Worm (Caenorhabditis elegans): ENCODE results near the gene ptp-8.

The ptp-8 gene

DNA sequence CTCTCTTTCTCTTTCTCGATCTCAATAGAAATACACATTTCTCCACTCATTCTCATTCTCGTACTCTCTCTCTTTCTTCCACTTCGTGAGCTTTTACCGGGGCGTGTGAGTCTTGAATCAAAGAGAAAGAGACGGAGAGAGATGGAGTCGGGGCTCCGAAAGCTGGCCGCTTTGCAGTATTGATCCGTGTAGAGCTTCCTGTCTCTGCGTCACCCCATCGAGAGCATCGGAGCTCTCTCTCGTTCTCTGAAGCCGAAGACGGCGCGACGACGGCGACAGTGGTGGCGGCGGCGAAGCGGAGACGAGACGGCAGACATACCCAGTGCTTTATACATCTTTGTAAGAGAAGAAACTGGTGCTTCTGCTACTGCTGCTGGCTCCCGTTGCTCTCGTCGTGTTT lies 20.2 kb downstream of the ptp-8 start (continued):
- TF ChIP-seq hif-1 (tag; optimal IDR thresholded peaks at IDR 0.05) (peak in 1 of 2 experiments; percentile 65), fos-1 (tag; optimal IDR thresholded peaks at IDR 0.05) (no peak), nhr-48 (tag; optimal IDR thresholded peaks at IDR 0.05) (no peak)

DNA sequence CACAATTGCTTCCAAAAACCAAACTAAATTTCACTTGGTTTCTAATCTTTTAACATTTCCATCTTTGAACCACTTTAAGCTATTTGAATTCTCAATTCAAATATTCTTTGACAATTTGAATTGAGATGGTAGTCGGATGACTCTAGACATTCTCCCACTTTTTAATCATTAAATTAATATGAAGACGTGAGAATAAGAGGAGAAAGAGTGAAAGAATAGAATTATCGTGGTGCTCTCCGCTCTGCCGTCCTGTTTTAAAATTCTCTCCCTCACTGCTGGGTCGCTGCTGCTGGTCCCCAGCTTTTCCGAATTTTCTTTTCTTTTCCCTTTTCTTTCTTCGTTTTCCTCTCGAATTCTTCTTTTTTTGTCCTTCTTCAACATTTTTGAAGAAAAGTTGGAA lies 21.6 kb downstream of the ptp-8 start:
- TF ChIP-seq dmd-6 (GFP tag; IDR thresholded peaks at IDR 0.05) (no peak), aha-1 (tag) (peak; percentile 49), nhr-237 (tag; optimal IDR thresholded peaks at IDR 0.05) (no peak), unc-62 (GFP tag; optimal IDR thresholded peaks at IDR 0.05 in 1 of 2) (peak in 1 of 2 experiments; percentile 34), unc-62 (tag; optimal IDR thresholded peaks at IDR 0.05) (no peak)

DNA sequence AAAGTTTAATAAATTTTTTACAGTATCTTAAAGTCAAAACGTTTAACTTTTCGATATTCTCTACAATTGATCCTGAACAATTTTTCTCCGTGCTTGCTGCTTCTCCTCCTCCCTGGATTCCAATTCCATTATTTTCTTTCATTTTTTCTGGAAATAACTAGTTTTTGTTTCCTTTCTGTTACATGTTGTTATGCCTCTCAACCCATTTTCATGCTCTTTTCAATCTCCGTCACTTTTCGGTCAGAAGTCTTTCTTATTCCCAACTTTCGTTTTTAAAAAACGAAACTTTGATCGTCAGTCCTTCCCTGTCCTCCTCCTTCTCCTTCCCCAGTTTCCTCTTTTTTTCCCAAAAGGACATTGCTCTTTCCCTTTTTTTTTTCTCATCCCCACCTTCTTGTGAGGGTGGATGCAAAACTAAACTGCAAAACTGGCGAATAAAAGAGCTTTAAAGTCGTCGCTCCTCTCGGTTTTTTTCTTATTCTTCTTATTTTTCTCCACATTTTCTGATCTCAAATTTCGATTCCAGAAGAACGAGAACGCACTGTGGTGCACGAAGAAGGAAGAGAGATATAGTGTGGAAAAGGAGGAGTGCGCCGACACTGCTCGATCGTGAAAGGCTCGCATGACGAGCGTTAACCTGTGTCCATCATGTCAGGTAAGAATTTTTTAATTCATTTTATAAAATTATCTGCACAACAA lies 23.2 kb downstream of the ptp-8 start, which contains the start of the genes C48A7.16 and egl-19:
C48A7.16 (plus strand) TSS at position 544 of the 699 bp plus-strand sequence.
egl-19 (plus strand) TSS at position 649 of the 699 bp plus-strand sequence.
- TF ChIP-seq skn-1 (tag; optimal IDR thresholded peaks at IDR 0.05) (no peak), unc-39 (tag; optimal IDR thresholded peaks at IDR 0.05) (no peak), dmd-8 (GFP tag; IDR thresholded peaks at IDR 0.05) (no peak), fos-1 (tag; optimal IDR thresholded peaks at IDR 0.05) (no peak)

DNA sequence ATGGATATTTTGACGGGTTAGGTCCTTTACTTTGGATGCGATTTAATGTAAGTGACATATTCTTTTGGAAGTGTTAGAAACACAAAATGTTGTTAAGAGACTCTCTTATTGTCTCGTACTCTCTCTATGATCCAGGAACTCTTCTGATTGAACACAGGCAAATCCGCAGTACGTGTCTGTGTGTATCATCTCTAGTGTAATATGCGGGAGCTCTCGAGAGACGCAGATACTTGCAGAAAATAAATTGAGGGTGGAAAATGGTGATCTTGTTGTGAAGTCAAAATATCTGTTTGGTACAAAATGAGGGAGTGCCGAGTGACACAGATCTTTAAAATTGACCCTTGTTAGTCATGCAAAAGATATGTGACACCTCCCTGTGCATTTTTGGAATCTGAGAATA lies 24.8 kb downstream of the ptp-8 start:
- no peak for TF ChIP-seq nhr-11 (tag; optimal IDR thresholded peaks at IDR 0.05)
- no peak for TF ChIP-seq lin-1 (GFP tag; IDR thresholded peaks at IDR 0.05)
- TF ChIP-seq nhr-28 (tag; optimal IDR thresholded peaks at IDR 0.05), result peak; percentile 31
- no peak for TF ChIP-seq egl-27 (tag; optimal IDR thresholded peaks at IDR 0.05)
- TF ChIP-seq lin-38 (GFP tag; IDR thresholded peaks at IDR 0.05), result no peak

DNA sequence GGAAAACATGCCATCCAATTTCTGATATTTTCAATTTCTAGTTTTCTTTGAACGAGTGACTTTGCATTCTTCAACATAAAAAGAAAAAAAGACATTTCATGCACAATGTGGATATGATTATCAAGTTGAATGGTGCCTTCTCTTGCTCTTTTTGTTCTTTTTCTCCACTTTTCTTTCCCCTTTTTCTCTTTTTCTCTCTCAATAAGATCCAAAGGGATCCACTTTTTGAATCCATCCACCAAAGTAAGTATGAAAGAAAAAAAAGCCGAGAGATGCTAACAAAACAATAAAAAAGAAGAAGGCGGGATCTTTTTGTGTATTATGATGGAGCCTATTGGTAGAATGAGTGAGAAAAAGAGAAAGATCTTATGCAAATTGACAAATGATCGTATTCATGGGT lies 25.4 kb downstream of the ptp-8 start:
- TF ChIP-seq fkh-10 (GFP tag; optimal IDR thresholded peaks at IDR 0.05) (peak; percentile 86), mes-2 (tag; optimal IDR thresholded peaks at IDR 0.05; ENCODE audit: poor library complexity, severe bottlenecking) (no peak), aha-1 (tag) (peak; percentile 1), php-3 (GFP tag; IDR thresholded peaks at IDR 0.05) (no peak)

DNA sequence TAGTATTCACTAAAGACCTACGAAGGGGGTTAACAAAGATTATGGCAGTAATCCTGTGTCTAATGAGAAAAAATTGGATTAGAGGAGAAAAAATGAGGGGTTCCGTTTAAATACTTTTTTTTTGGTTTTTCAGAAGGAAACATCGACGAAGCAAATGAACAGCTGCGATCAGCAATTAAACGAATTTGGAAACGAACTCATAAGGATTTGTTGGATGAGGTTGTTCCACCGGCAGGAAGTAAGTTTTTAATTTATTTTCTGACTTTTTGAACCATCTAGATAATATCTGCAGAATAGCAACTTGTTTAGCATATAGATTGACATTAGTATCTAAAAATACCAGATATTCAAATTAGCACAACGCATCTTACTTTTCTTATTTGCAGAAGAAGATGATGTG lies 31.7 kb downstream of the ptp-8 start:
- TF ChIP-seq F37D6.2 (tag; optimal IDR thresholded peaks at IDR 0.05), result no peak
- TF ChIP-seq aha-1 (tag), result peak; percentile 97

DNA sequence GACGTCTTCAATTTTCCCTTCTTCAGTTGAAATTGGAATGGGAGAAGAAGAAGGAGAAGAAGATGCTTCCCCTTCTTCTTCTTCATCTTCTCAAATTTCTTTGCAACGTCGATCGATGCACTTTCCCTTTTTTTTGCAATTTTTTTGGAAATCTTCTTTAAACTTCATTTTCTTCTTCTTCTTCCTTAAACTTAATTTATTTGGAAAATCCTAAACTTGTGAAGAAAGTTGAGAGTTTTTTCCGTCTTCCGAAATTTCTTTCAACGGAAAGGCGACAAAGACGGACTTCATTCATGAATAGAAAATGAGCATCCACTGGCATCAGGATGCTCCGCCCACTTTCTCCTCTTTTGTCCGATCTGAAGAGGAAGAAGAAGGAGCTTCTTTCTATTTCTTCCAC lies 32.3 kb downstream of the ptp-8 start:
- TF ChIP-seq unc-130 (GFP tag; optimal IDR thresholded peaks at IDR 0.05), result no peak
- TF ChIP-seq egl-27 (tag; optimal IDR thresholded peaks at IDR 0.05), result no peak
- TF ChIP-seq fkh-10 (GFP tag; optimal IDR thresholded peaks at IDR 0.05), result peak; percentile 50
- no peak for TF ChIP-seq Y105C5A.15 (GFP tag; IDR thresholded peaks at IDR 0.05)
- TF ChIP-seq nhr-10 (tag; optimal IDR thresholded peaks at IDR 0.05), result no peak
- peak; percentile 73 for TF ChIP-seq ces-1 (GFP tag; optimal IDR thresholded peaks at IDR 0.05)

DNA sequence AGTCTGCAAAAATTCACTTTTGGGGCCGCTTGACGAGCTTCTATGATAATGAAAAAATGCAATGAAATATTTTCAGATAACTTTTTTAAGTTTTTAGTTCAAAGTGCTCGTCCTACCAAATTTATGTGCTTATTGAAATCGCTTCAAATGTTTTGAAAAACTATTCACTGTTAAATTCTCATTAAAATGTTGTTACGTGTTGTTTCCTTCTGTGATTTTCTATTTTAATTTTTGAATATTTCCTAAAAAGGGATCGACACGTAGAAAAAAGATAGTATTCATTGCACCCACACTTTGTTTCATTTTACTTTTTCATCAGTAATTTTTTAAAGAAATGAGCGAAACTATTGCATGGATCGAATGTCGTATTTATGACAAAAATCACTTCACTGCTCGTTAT lies 37.0 kb downstream of the ptp-8 start, which contains the start of gene B0496.6:
B0496.6 (plus strand) TSS at position 301 of the 400 bp plus-strand sequence.
- no peak for TF ChIP-seq aha-1 (tag)
- TF ChIP-seq lir-3 (tag; optimal IDR thresholded peaks at IDR 0.05), result no peak
- TF ChIP-seq ceh-44 (GFP tag; IDR thresholded peaks at IDR 0.05), result no peak
- no peak for TF ChIP-seq ceh-62 (tag; optimal IDR thresholded peaks at IDR 0.05)
- TF ChIP-seq lin-39 (tag; optimal IDR thresholded peaks at IDR 0.05), result no peak
- TF ChIP-seq nhr-76 (tag; optimal IDR thresholded peaks at IDR 0.05), result no peak
- no peak for TF ChIP-seq snpc-1.2 (GFP tag; IDR thresholded peaks at IDR 0.05)
- TF ChIP-seq ama-1 (optimal IDR thresholded peaks at IDR 0.05), result no peak
- TF ChIP-seq nhr-28 (tag; optimal IDR thresholded peaks at IDR 0.05), result no peak
- no peak for TF ChIP-seq R02D3.7 (tag; optimal IDR thresholded peaks at IDR 0.05)
- no peak for TF ChIP-seq hlh-30 (tag; optimal IDR thresholded peaks at IDR 0.05; ENCODE audit: insufficient read depth)
